Fruit fly (Drosophila melanogaster) whole organism, embryonic: ENCODE measurements around the gene OS9.

Source experiments
- ATbp ChIP-seq: fragments of 200-800 bp; sonication (Bioruptor generic); optimal IDR thresholded peaks from 2 replicates; lab custom pipeline; 2017; ENCODE audit warnings: missing biosample characterization, mild to moderate bottlenecking, missing genetic modification characterization, missing genetic modification reagents
- CG10147 ChIP-seq: fragments of 200-800 bp; sonication (Bioruptor generic); optimal IDR thresholded peaks from 2 replicates; lab custom pipeline; 2019; ENCODE audit warnings: missing biosample characterization, mild to moderate bottlenecking, missing genetic modification characterization, moderate library complexity
- CG10209 ChIP-seq: fragments of 200-800 bp; sonication (Bioruptor generic); optimal IDR thresholded peaks from 3 replicates; lab custom pipeline; 2017; ENCODE audit warnings: missing biosample characterization, mild to moderate bottlenecking, missing genetic modification characterization, missing genetic modification reagents
- CG10274 ChIP-seq: fragments of 200-800 bp; sonication (Bioruptor generic); optimal IDR thresholded peaks from 3 replicates; lab custom pipeline; 2017; ENCODE audit warnings: missing biosample characterization, mild to moderate bottlenecking, missing genetic modification characterization
- CG10321 ChIP-seq: fragments of 200-800 bp; sonication (Bioruptor generic); IDR thresholded peaks from 2 replicates; pipeline ENCODE4 v1.3.6; 2022; ENCODE audit warnings: missing biosample characterization, missing genetic modification characterization
- CG11504 ChIP-seq: fragments of 200-800 bp; sonication (Bioruptor generic); optimal IDR thresholded peaks from 3 replicates; lab custom pipeline; 2019; ENCODE audit warnings: missing biosample characterization, mild to moderate bottlenecking, missing genetic modification characterization, moderate library complexity
- CG11560 ChIP-seq: fragments of 200-800 bp; sonication (Bioruptor generic); IDR thresholded peaks from 3 replicates; pipeline ENCODE4 v1.3.6; 2022; ENCODE audit warnings: missing biosample characterization, missing genetic modification characterization
- CG15696 ChIP-seq: fragments of 200-800 bp; sonication (Bioruptor generic); optimal IDR thresholded peaks from 2 replicates; lab custom pipeline; 2019; ENCODE audit warnings: missing biosample characterization, mild to moderate bottlenecking, missing genetic modification characterization, moderate library complexity
- CG17612 ChIP-seq: fragments of 200-800 bp; sonication (Bioruptor generic); IDR thresholded peaks from 2 replicates; pipeline ENCODE4 v1.3.6; 2022; ENCODE audit warnings: missing biosample characterization, missing genetic modification characterization
- CG2875 ChIP-seq: fragments of 200-800 bp; sonication (Bioruptor generic); optimal IDR thresholded peaks from 2 replicates; lab custom pipeline; 2017; ENCODE audit warnings: missing biosample characterization, mild to moderate bottlenecking, missing genetic modification characterization, missing genetic modification reagents
- CG3065 ChIP-seq: fragments of 200-800 bp; sonication (Bioruptor generic); optimal IDR thresholded peaks from 2 replicates; lab custom pipeline; 2016; ENCODE audit warnings: missing biosample characterization, missing genetic modification characterization
- CG34376 ChIP-seq: fragments of 200-800 bp; sonication (Bioruptor generic); optimal IDR thresholded peaks from 2 replicates; lab custom pipeline; 2018; ENCODE audit warnings: missing biosample characterization, mild to moderate bottlenecking, missing genetic modification characterization
- CG6654 ChIP-seq: fragments of 200-800 bp; sonication (Bioruptor generic); optimal IDR thresholded peaks from 2 replicates; lab custom pipeline; 2017; ENCODE audit warnings: missing biosample characterization, mild to moderate bottlenecking, missing genetic modification characterization
- CG7839 ChIP-seq: fragments of 200-800 bp; sonication (Bioruptor generic); optimal IDR thresholded peaks from 3 replicates; lab custom pipeline; 2018; ENCODE audit warnings: missing biosample characterization, mild to moderate bottlenecking, missing genetic modification characterization, moderate library complexity
- CG8281 ChIP-seq: fragments of 200-800 bp; sonication (Bioruptor generic); optimal IDR thresholded peaks from 2 replicates; lab custom pipeline; 2018; ENCODE audit warnings: missing biosample characterization, mild to moderate bottlenecking, missing genetic modification characterization, moderate library complexity
- CG9727 ChIP-seq: fragments of 200-800 bp; sonication (Bioruptor generic); optimal IDR thresholded peaks from 3 replicates; lab custom pipeline; 2017; ENCODE audit warnings: missing biosample characterization, mild to moderate bottlenecking, missing genetic modification characterization
- Drgx ChIP-seq: fragments of 200-800 bp; sonication (Bioruptor generic); IDR thresholded peaks from 2 replicates; pipeline ENCODE4 v1.3.6; 2022; ENCODE audit warnings: missing biosample characterization, missing genetic modification characterization
- GATAe ChIP-seq: fragments of 200-800 bp; sonication (Bioruptor generic); conservative IDR thresholded peaks from 2 replicates; pipeline ENCODE4 v1.3.6; 2022; ENCODE audit warnings: missing biosample characterization, missing genetic modification characterization
- Hr78 ChIP-seq, 2 experiments: fragments of 200-800 bp in 1 of 2; fragments of >200 bp in 1 of 2; sonication (Bioruptor generic) in 1 of 2; optimal IDR thresholded peaks; 2 replicates each; lab custom pipeline; 2017 to 2019; ENCODE audit warnings: missing biosample characterization in 2 of 2, missing genetic modification characterization in 2 of 2, mild to moderate bottlenecking in 1 of 2, moderate library complexity in 1 of 2
- Med ChIP-seq: fragments of 200-800 bp; sonication (Bioruptor generic); peaks from one replicate; lab custom pipeline; 2016; ENCODE audit warnings: missing biosample characterization, missing genetic modification characterization, mild to moderate bottlenecking, inconsistent platforms, moderate library complexity
- Mes4 ChIP-seq: fragments of 200-800 bp; sonication (Bioruptor generic); optimal IDR thresholded peaks from 2 replicates; lab custom pipeline; 2016; ENCODE audit warnings: missing biosample characterization, missing genetic modification characterization
- NC2β ChIP-seq: fragments of 200-800 bp; sonication (Bioruptor generic); optimal IDR thresholded peaks from 2 replicates; lab custom pipeline; 2016; ENCODE audit warnings: missing biosample characterization, missing genetic modification characterization
- Oli ChIP-seq: fragments of 200-800 bp; sonication (Bioruptor generic); optimal IDR thresholded peaks from 2 replicates; lab custom pipeline; 2018; ENCODE audit warnings: missing biosample characterization, mild to moderate bottlenecking, missing genetic modification characterization, moderate library complexity
- Poxn ChIP-seq: fragments of 200-800 bp; sonication (Bioruptor generic); IDR thresholded peaks from 2 replicates; pipeline ENCODE4 v1.3.6; 2022; ENCODE audit warnings: missing biosample characterization, missing genetic modification characterization
- Sox102F ChIP-seq: fragments of 200-800 bp; sonication (Bioruptor generic); optimal IDR thresholded peaks from 2 replicates; lab custom pipeline; 2018; ENCODE audit warnings: missing biosample characterization, mild to moderate bottlenecking, missing genetic modification characterization, moderate library complexity
- Stat92E ChIP-seq, 3 experiments: fragments of >200 bp in 2 of 3; fragments of 200-800 bp in 1 of 3; sonication (Bioruptor generic) in 1 of 3; optimal IDR thresholded peaks; 2 replicates each; lab custom pipeline; 2017 to 2019; ENCODE audit warnings: missing biosample characterization in 3 of 3, missing genetic modification characterization in 3 of 3, mild to moderate bottlenecking in 1 of 3, moderate library complexity in 1 of 3
- TFAM ChIP-seq: fragments of 200-800 bp; sonication (Bioruptor generic); optimal IDR thresholded peaks from 2 replicates; lab custom pipeline; 2017; ENCODE audit warnings: missing biosample characterization, missing genetic modification characterization, inconsistent platforms
- ato ChIP-seq: fragments of 200-800 bp; sonication (Bioruptor generic); IDR thresholded peaks from 2 replicates; pipeline ENCODE4 v1.3.6; 2022; ENCODE audit warnings: missing biosample characterization, missing genetic modification characterization; ENCODE audit not compliant: partially characterized antibody
- bsh ChIP-seq, 2 experiments: fragments of 200-800 bp; sonication (Bioruptor generic); optimal IDR thresholded peaks; 2 replicates each; lab custom pipeline; 2017 to 2018; ENCODE audit warnings: mild to moderate bottlenecking in 2 of 2, missing biosample characterization in 2 of 2, missing genetic modification characterization in 2 of 2, moderate library complexity in 1 of 2
- cas ChIP-seq: fragments of 200-800 bp; sonication (Bioruptor generic); IDR thresholded peaks from 2 replicates; pipeline ENCODE4 v1.3.6; 2022; ENCODE audit warnings: missing biosample characterization, missing genetic modification characterization
- dan ChIP-seq: fragments of 200-800 bp; sonication (Bioruptor generic); IDR thresholded peaks from 2 replicates; pipeline ENCODE4 v1.3.6; 2022; ENCODE audit warnings: missing biosample characterization, missing genetic modification characterization
- dmrt11E ChIP-seq: fragments of 200-800 bp; sonication (Bioruptor generic); optimal IDR thresholded peaks from 3 replicates; lab custom pipeline; 2018; ENCODE audit warnings: missing biosample characterization, mild to moderate bottlenecking, missing genetic modification characterization, moderate library complexity
- exex ChIP-seq: fragments of 200-800 bp; sonication (Bioruptor generic); optimal IDR thresholded peaks from 4 replicates; lab custom pipeline; 2018; ENCODE audit warnings: missing biosample characterization, mild to moderate bottlenecking, missing genetic modification characterization, moderate library complexity
- gem ChIP-seq: fragments of 200-800 bp; sonication (Bioruptor generic); optimal IDR thresholded peaks from 2 replicates; lab custom pipeline; 2019; ENCODE audit warnings: missing biosample characterization, mild to moderate bottlenecking, missing genetic modification characterization, moderate library complexity
- grau ChIP-seq: fragments of 200-800 bp; optimal IDR thresholded peaks from 3 replicates; lab custom pipeline; 2019; ENCODE audit warnings: missing biosample characterization, mild to moderate bottlenecking, missing genetic modification characterization, moderate library complexity
- grn ChIP-seq: fragments of 200-800 bp; sonication (Bioruptor generic); optimal IDR thresholded peaks from 3 replicates; lab custom pipeline; 2017; ENCODE audit warnings: missing biosample characterization, missing genetic modification characterization
- gsb-n ChIP-seq: fragments of 200-800 bp; sonication (Bioruptor generic); optimal IDR thresholded peaks from 3 replicates; lab custom pipeline; 2018; ENCODE audit warnings: missing biosample characterization, mild to moderate bottlenecking, missing genetic modification characterization
- odd ChIP-seq: fragments of 200-800 bp; sonication (Bioruptor generic); optimal IDR thresholded peaks from 2 replicates; lab custom pipeline; 2017; ENCODE audit warnings: missing biosample characterization, mild to moderate bottlenecking, missing genetic modification characterization
- onecut ChIP-seq: fragments of 200-800 bp; sonication (Bioruptor generic); IDR thresholded peaks from 2 replicates; pipeline ENCODE4 v1.3.6; 2022; ENCODE audit warnings: missing biosample characterization, missing genetic modification characterization
- run ChIP-seq: fragments of 200-800 bp; sonication (Bioruptor generic); optimal IDR thresholded peaks from 3 replicates; lab custom pipeline; 2018; ENCODE audit warnings: missing biosample characterization, mild to moderate bottlenecking, missing genetic modification characterization
- sens ChIP-seq: fragments of 200-800 bp; sonication (Bioruptor generic); peaks from one replicate; lab custom pipeline; 2016; ENCODE audit warnings: missing biosample characterization, missing genetic modification characterization
- sim ChIP-seq: fragments of 200-800 bp; sonication (Bioruptor generic); IDR thresholded peaks from 2 replicates; pipeline ENCODE4 v1.3.6; 2022; ENCODE audit warnings: missing biosample characterization, missing genetic modification characterization
- sqz ChIP-seq: fragments of 200-800 bp; sonication (Bioruptor generic); optimal IDR thresholded peaks from 3 replicates; lab custom pipeline; 2018; ENCODE audit warnings: missing biosample characterization, mild to moderate bottlenecking, missing genetic modification characterization
- sug ChIP-seq: fragments of 200-800 bp; optimal IDR thresholded peaks from 2 replicates; lab custom pipeline; 2019; ENCODE audit warnings: missing biosample characterization, mild to moderate bottlenecking, missing genetic modification characterization, moderate library complexity
- tin ChIP-seq: fragments of 200-800 bp; sonication (Bioruptor generic); optimal IDR thresholded peaks from 3 replicates; lab custom pipeline; 2016; ENCODE audit warnings: missing biosample characterization, missing genetic modification characterization
- twi ChIP-seq: fragments of 200-800 bp; optimal IDR thresholded peaks from 2 replicates; lab custom pipeline; 2019; ENCODE audit warnings: missing biosample characterization, mild to moderate bottlenecking, missing genetic modification characterization, moderate library complexity
- yki ChIP-seq: fragments of >200 bp; optimal IDR thresholded peaks from 3 replicates; lab custom pipeline; 2018

Gene OS9

dm6 chr2L:19952221-19952620 is 14.1 kb downstream of the OS9 start:
- TF ChIP-seq CG6654 (GFP tag; lab: Kevin White, UChicago): peak; percentile 77
- no peak for TF ChIP-seq CG10147
- TF ChIP-seq dan (GFP tag; lab: Robert Waterston, UW): no peak
- TF ChIP-seq CG11560 (tag; lab: Robert Waterston, UW): no peak

dm6 chr2L:19951543-19952163 is 14.7 kb downstream of the OS9 start:
- TF ChIP-seq grn: peak; percentile 75
- TF ChIP-seq CG8281 (tag; lab: Kevin White, UChicago): no peak
- peak; percentile 40 for TF ChIP-seq exex (tag; lab: Kevin White, UChicago)
- no peak for TF ChIP-seq CG15696 (tag; lab: Kevin White, UChicago)
- TF ChIP-seq CG3065 (GFP tag; lab: Kevin White, UChicago): peak; percentile 26
- TF ChIP-seq Drgx: no peak
- peak; percentile 38 for TF ChIP-seq CG11504 (tag; lab: Kevin White, UChicago)
- peak; percentile 3 for TF ChIP-seq sug
- peak; percentile 99 for TF ChIP-seq twi (tag; lab: Kevin White, UChicago)
- TF ChIP-seq grau: peak; percentile 26
- peak in 1 of 2 experiments; percentile 93 for TF ChIP-seq Hr78 (GFP tag; optimal IDR thresholded peaks at IDR 0.05; lab: Kevin White, UChicago)
- 0 out of 2 replicates have a peak, but pooled peaks have one; percentile 17 for TF ChIP-seq GATAe (GFP tag; lab: Robert Waterston, UW)
- peak; percentile 3 for TF ChIP-seq CG34376
- TF ChIP-seq odd (GFP tag; lab: Kevin White, UChicago): peak; percentile 4
- TF ChIP-seq ato (GFP tag; lab: Robert Waterston, UW): no peak
- peak; percentile 49 for TF ChIP-seq Med (GFP tag; lab: Kevin White, UChicago)
- TF ChIP-seq, all 482 proteins: peak for 12

dm6 chr2L:19949600-19949999 is 16.7 kb downstream of the OS9 start:
- TF ChIP-seq dmrt11E (tag; lab: Kevin White, UChicago) (peak; percentile 13), sens (GFP tag; lab: Kevin White, UChicago) (peak; percentile 87), CG10274 (GFP tag; lab: Kevin White, UChicago) (no peak), grn (peak; percentile 51), ATbp (GFP tag; lab: Kevin White, UChicago) (peak; percentile 48), TFAM (GFP tag; lab: Kevin White, UChicago) (no peak), gem (tag; lab: Kevin White, UChicago) (peak; percentile 31), CG2875 (GFP tag; lab: Kevin White, UChicago) (peak; percentile 18), CG17612 (GFP tag; lab: Robert Waterston, UW) (no peak), CG7839 (tag; lab: Kevin White, UChicago) (no peak), NC2β (GFP tag; lab: Kevin White, UChicago) (no peak), sim (GFP tag; lab: Robert Waterston, UW) (no peak), onecut (GFP tag; lab: Robert Waterston, UW) (0 out of 2 replicates have a peak, but pooled peaks have one; percentile 5), Stat92E (GFP tag; optimal IDR thresholded peaks at IDR 0.05; lab: Kevin White, UChicago) (no peak), Oli (tag; lab: Kevin White, UChicago) (no peak), tin (no peak), yki (lab: Kevin White, UChicago) (no peak), run (no peak), gsb-n (tag; lab: Kevin White, UChicago) (peak; percentile 37), CG10321 (no peak), Mes4 (GFP tag; lab: Kevin White, UChicago) (peak; percentile 3), Poxn (GFP tag; lab: Robert Waterston, UW) (no peak), Sox102F (GFP tag; lab: Kevin White, UChicago) (peak; percentile 15), CG15696 (tag; lab: Kevin White, UChicago) (peak; percentile 36), sqz (GFP tag; lab: Kevin White, UChicago) (peak; percentile 48), bsh (GFP tag; optimal IDR thresholded peaks at IDR 0.05; lab: Kevin White, UChicago) (peak in 1 of 2 experiments; percentile 13), CG10209 (GFP tag; lab: Kevin White, UChicago) (peak; percentile 25), CG9727 (peak; percentile 31), cas (no peak)
